Fruit fly (Drosophila melanogaster): Measurements from ENCODE around the gene CG14969.

The CG14969 gene

dm6 chr3L:3373994-3374623 lies 39.3 kb upstream of the CG14969 start, which contains the start of the genes Ythdc1 and CG12010 (continued):
- TF ChIP-seq CG18011 (GFP tag; optimal IDR thresholded peaks at IDR 0.05) (no peak), tgo (GFP tag; IDR thresholded peaks at IDR 0.05) (no peak), row (GFP tag; IDR thresholded peaks at IDR 0.05) (peak; percentile 57), Sox100B (GFP tag; optimal IDR thresholded peaks at IDR 0.05) (no peak), nerfin-2 (GFP tag; IDR thresholded peaks at IDR 0.05; ENCODE audit: partially characterized antibody) (peak; percentile 96), lbe (GFP tag; optimal IDR thresholded peaks at IDR 0.05) (no peak), Dp (GFP tag; optimal IDR thresholded peaks at IDR 0.05) (peak; percentile 58), hkb (optimal IDR thresholded peaks at IDR 0.05) (no peak), hkb (GFP tag; IDR thresholded peaks at IDR 0.05) (no peak), CG15011 (GFP tag; optimal IDR thresholded peaks at IDR 0.05) (no peak), NC2β (GFP tag; optimal IDR thresholded peaks at IDR 0.05) (no peak), CG2875 (GFP tag; optimal IDR thresholded peaks at IDR 0.05) (no peak), Vsx1 (GFP tag; optimal IDR thresholded peaks at IDR 0.05) (no peak), CG16813 (GFP tag; IDR thresholded peaks at IDR 0.05; ENCODE audit: partially characterized antibody) (peak; percentile 91), pb (GFP tag; optimal IDR thresholded peaks at IDR 0.05) (no peak), CG17612 (GFP tag; IDR thresholded peaks at IDR 0.05) (no peak), ken (GFP tag; IDR thresholded peaks at IDR 0.05) (no peak), gcm (GFP tag; optimal IDR thresholded peaks at IDR 0.05) (no peak), Dek (tag; optimal IDR thresholded peaks at IDR 0.05) (no peak), pum (GFP tag; optimal IDR thresholded peaks at IDR 0.05) (no peak), CG7271 (tag; optimal IDR thresholded peaks at IDR 0.05) (no peak), sim (GFP tag; IDR thresholded peaks at IDR 0.05) (no peak), CG10431 (GFP tag; optimal IDR thresholded peaks at IDR 0.05) (no peak), eyg (GFP tag; optimal IDR thresholded peaks at IDR 0.05) (no peak), Elba2 (GFP tag; optimal IDR thresholded peaks at IDR 0.05) (no peak), HLH54F (GFP tag; optimal IDR thresholded peaks at IDR 0.05) (no peak), CG3281 (GFP tag; optimal IDR thresholded peaks at IDR 0.05) (no peak), CG14014 (GFP tag; IDR thresholded peaks at IDR 0.05) (no peak), dm (GFP tag; optimal IDR thresholded peaks at IDR 0.05) (peak; percentile 72), CG3065 (GFP tag; optimal IDR thresholded peaks at IDR 0.05) (no peak), sna (GFP tag; IDR thresholded peaks at IDR 0.05; ENCODE audit: partially characterized antibody) (peak; percentile 85), ATbp (GFP tag; optimal IDR thresholded peaks at IDR 0.05) (no peak), CG18476 (GFP tag; optimal IDR thresholded peaks at IDR 0.05) (no peak), CG13894 (tag; optimal IDR thresholded peaks at IDR 0.05) (no peak), CG10321 (GFP tag; IDR thresholded peaks at IDR 0.05) (peak; percentile 95), cas (GFP tag; IDR thresholded peaks at IDR 0.05) (no peak), Meics (GFP tag; optimal IDR thresholded peaks at IDR 0.05) (no peak), Tbp (GFP tag; optimal IDR thresholded peaks at IDR 0.05) (peak; percentile 13), CG14965 (GFP tag; optimal IDR thresholded peaks at IDR 0.05; ENCODE audit: borderline replicate concordance) (no peak), HLHmδ (GFP tag; optimal IDR thresholded peaks at IDR 0.05) (no peak), nom (GFP tag; optimal IDR thresholded peaks at IDR 0.05) (no peak), Camta (GFP tag; optimal IDR thresholded peaks at IDR 0.05) (no peak), insv (GFP tag; optimal IDR thresholded peaks at IDR 0.05) (peak in 1 of 2 experiments; percentile 30), CG4360 (GFP tag; IDR thresholded peaks at IDR 0.05) (0 out of 2 replicates have a peak, but pooled peaks have one; percentile 6), ash1 (GFP tag; optimal IDR thresholded peaks at IDR 0.05) (no peak), CG17802 (tag; optimal IDR thresholded peaks at IDR 0.05) (peak; percentile 88), Stat92E (GFP tag; optimal IDR thresholded peaks at IDR 0.05) (peak in 1 of 3 experiments; percentile 45), CG14860 (GFP tag; IDR thresholded peaks at IDR 0.05; ENCODE audit: partially characterized antibody) (peak; percentile 92), CG12236 (GFP tag; optimal IDR thresholded peaks at IDR 0.05) (no peak), br (optimal IDR thresholded peaks at IDR 0.05) (no peak)
